Worm (Caenorhabditis elegans) whole organism, L4/young adult: ENCODE results near the gene nas-31.

Source experiments
- W03F9.2 ChIP-seq: fragments of 150-350 bp; optimal IDR thresholded peaks from 2 replicates; lab custom pipeline; 2014; ENCODE audit warnings: missing biosample characterization, missing genetic modification characterization
- him-1 ChIP-seq: sonication (generic microtip); optimal IDR thresholded peaks from 2 replicates; lab custom pipeline; 2016; ENCODE audit warnings: missing genotype, missing genetic modification reagents, missing genetic modification characterization, missing compliant biosample characterization

- TF ChIP-seq W03F9.2 (tag; lab: Kevin White, UChicago), result no peak
- TF ChIP-seq him-1, result no peak
Observed at ce11 chrV:10874938-10875599, 46.6 kb downstream of the nas-31 start.
